Fruit fly (Drosophila melanogaster) whole organism, embryonic: ENCODE results near the gene P5CDh2.
A peak's percentile ranks its signal among the peaks of the same experiment; 100 is the strongest.

ENCODE experiments used
- CG1529 ChIP-seq: fragments of 200-800 bp; sonication (Bioruptor generic); optimal IDR thresholded peaks from 3 replicates; lab custom pipeline; 2018; ENCODE audit warnings: missing biosample characterization, missing genetic modification characterization
- CG1832 ChIP-seq: fragments of 200-800 bp; sonication (Bioruptor generic); optimal IDR thresholded peaks from 2 replicates; lab custom pipeline; 2017; ENCODE audit warnings: missing biosample characterization, mild to moderate bottlenecking, missing genetic modification characterization, inconsistent platforms
- CG6254 ChIP-seq: fragments of 200-800 bp; sonication (Bioruptor generic); optimal IDR thresholded peaks from 3 replicates; lab custom pipeline; 2017; ENCODE audit warnings: mild to moderate bottlenecking, missing biosample characterization, missing genetic modification reagents, missing genetic modification characterization
- CG8290 ChIP-seq, 3 experiments: fragments of 200-800 bp; sonication (Bioruptor generic); optimal IDR thresholded peaks; 2 replicates each; lab custom pipeline; 2016 to 2019; ENCODE audit warnings: missing biosample characterization in 3 of 3, missing genetic modification characterization in 3 of 3, mild to moderate bottlenecking in 2 of 3, moderate library complexity in 1 of 3
- fd3F ChIP-seq: fragments of 200-800 bp; sonication (Bioruptor generic); optimal IDR thresholded peaks from 2 replicates; lab custom pipeline; 2018; ENCODE audit warnings: missing biosample characterization, mild to moderate bottlenecking, missing genetic modification characterization, moderate library complexity
- nmo ChIP-seq: fragments of 200-800 bp; sonication (Bioruptor generic); optimal IDR thresholded peaks from 2 replicates; lab custom pipeline; 2018; ENCODE audit warnings: missing biosample characterization, mild to moderate bottlenecking, missing genetic modification characterization, moderate library complexity
- ro ChIP-seq: fragments of 200-800 bp; sonication (Bioruptor generic); IDR thresholded peaks from 2 replicates; pipeline ENCODE4 v1.3.6; 2022; ENCODE audit warnings: missing biosample characterization, missing genetic modification characterization
- slbo ChIP-seq: fragments of 200-800 bp; sonication (Bioruptor generic); IDR thresholded peaks from 2 replicates; pipeline ENCODE4 v1.3.6; 2022; ENCODE audit warnings: missing biosample characterization, missing genetic modification characterization
- unc-4 ChIP-seq: fragments of 200-800 bp; sonication (Bioruptor generic); IDR thresholded peaks from 2 replicates; pipeline ENCODE4 v1.3.6; 2022; ENCODE audit warnings: missing biosample characterization, missing genetic modification characterization; ENCODE audit not compliant: partially characterized antibody

DNA sequence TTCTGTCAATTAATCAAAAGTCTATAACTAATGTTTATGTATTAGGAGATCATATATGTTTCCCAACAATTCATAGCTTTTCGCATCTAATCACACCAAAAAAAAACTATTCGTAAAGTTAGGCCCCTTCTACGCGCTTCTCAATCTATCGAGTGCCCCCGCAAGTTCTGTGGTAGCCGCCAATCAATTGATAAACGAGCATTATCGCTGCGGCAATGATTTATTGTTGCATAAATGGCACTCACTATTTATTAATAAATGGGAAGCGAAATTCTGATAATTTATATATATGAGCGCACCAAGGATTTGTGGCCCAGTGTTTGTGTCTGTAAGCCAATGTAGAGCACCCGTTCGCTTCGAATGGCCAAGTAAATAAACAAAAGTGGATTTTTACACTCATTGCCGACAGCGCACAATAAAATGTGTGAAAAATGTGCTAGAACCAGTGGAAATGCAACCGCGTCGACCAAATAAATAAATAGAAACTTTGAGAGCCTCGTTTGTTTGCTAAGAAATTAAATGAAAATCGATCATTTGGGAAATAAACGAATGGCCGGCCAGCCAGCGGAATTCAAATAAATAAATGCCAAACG, 6.3 kb upstream of the P5CDh2 start:
- no peak for TF ChIP-seq fd3F (GFP tag; lab: Kevin White, UChicago)
- no peak for TF ChIP-seq CG8290 (GFP tag; optimal IDR thresholded peaks at IDR 0.05; lab: Kevin White, UChicago)
- TF ChIP-seq CG8290 (tag; optimal IDR thresholded peaks at IDR 0.05; lab: Kevin White, UChicago) = peak in 1 of 2 experiments; percentile 7
- TF ChIP-seq CG1529 (GFP tag; lab: Kevin White, UChicago) = no peak
- no peak for TF ChIP-seq CG1832 (GFP tag; lab: Kevin White, UChicago)
- TF ChIP-seq slbo (GFP tag; lab: Robert Waterston, UW) = no peak
- no peak for TF ChIP-seq CG6254 (GFP tag; lab: Kevin White, UChicago)
- no peak for TF ChIP-seq ro
- TF ChIP-seq nmo = no peak
- no peak for TF ChIP-seq unc-4 (GFP tag; lab: Robert Waterston, UW)
